Fruit fly (Drosophila melanogaster) whole organism, wandering third instar larva: Measurements from ENCODE around the gene Rab1.

Experiments used
- Abd-B ChIP-seq: fragments of >200 bp; optimal IDR thresholded peaks from 2 replicates; lab custom pipeline; 2017; ENCODE audit warnings: missing biosample characterization, missing genetic modification characterization
- CG32264 ChIP-seq: fragments of 200-800 bp; sonication (Bioruptor generic); optimal IDR thresholded peaks from 2 replicates; lab custom pipeline; 2016; ENCODE audit warnings: missing biosample characterization, missing genetic modification characterization
- CG9705 ChIP-seq: fragments of 200-800 bp; sonication (Bioruptor generic); optimal IDR thresholded peaks from 2 replicates; lab custom pipeline; 2018; ENCODE audit warnings: missing biosample characterization, mild to moderate bottlenecking, missing genetic modification characterization
- CrebA ChIP-seq: fragments of 200-800 bp; sonication (Bioruptor generic); optimal IDR thresholded peaks from 2 replicates; lab custom pipeline; 2016; ENCODE audit warnings: missing biosample characterization, mild to moderate bottlenecking, missing genetic modification characterization, borderline replicate concordance
- Dfd ChIP-seq: fragments of >200 bp; optimal IDR thresholded peaks from 2 replicates; lab custom pipeline; 2017; ENCODE audit warnings: missing biosample characterization, missing genetic modification characterization
- Dif ChIP-seq: fragments of 200-275, 200-300 bp; sonication (Bioruptor generic); optimal IDR thresholded peaks from 2 replicates; lab custom pipeline; 2018; ENCODE audit warnings: missing biosample characterization, missing genetic modification characterization; ENCODE audit not compliant: partially characterized antibody
- GATAd ChIP-seq: sonication (Bioruptor generic); optimal IDR thresholded peaks from 2 replicates; lab custom pipeline; 2016; ENCODE audit warnings: missing biosample characterization, missing genetic modification characterization
- HLH106 ChIP-seq: fragments of 200-800 bp; optimal IDR thresholded peaks from 3 replicates; lab custom pipeline; 2019; ENCODE audit warnings: missing biosample characterization, mild to moderate bottlenecking, missing genetic modification characterization, moderate library complexity
- Hnf4 ChIP-seq: fragments of 200-800 bp; sonication (Bioruptor generic); optimal IDR thresholded peaks from 2 replicates; lab custom pipeline; 2016; ENCODE audit warnings: missing biosample characterization, mild to moderate bottlenecking, missing genetic modification characterization
- Hr78 ChIP-seq: fragments of >200 bp; optimal IDR thresholded peaks from 2 replicates; lab custom pipeline; 2017; ENCODE audit warnings: missing biosample characterization, missing genetic modification characterization
- Hr83 ChIP-seq: fragments of 200-300 bp; sonication (Bioruptor generic); optimal IDR thresholded peaks from 2 replicates; lab custom pipeline; 2016; ENCODE audit warnings: missing biosample characterization, mild to moderate bottlenecking, missing genetic modification characterization, moderate library complexity; ENCODE audit not compliant: poor library complexity, severe bottlenecking
- Jra ChIP-seq: sonication (Bioruptor generic); optimal IDR thresholded peaks from 2 replicates; lab custom pipeline; 2016; ENCODE audit warnings: missing biosample characterization, missing genetic modification characterization
- Mio ChIP-seq: sonication (Bioruptor generic); optimal IDR thresholded peaks from 2 replicates; lab custom pipeline; 2016; ENCODE audit warnings: missing biosample characterization, missing genetic modification characterization
- Myc ChIP-seq: fragments of >200 bp; optimal IDR thresholded peaks from 2 replicates; lab custom pipeline; 2017
- N ChIP-seq: fragments of >200 bp; optimal IDR thresholded peaks from 2 replicates; lab custom pipeline; 2018; ENCODE audit warnings: missing biosample characterization, missing external identifiers, missing genetic modification characterization
- OdsH ChIP-seq: fragments of 200-800 bp; sonication (Bioruptor generic); optimal IDR thresholded peaks from 2 replicates; lab custom pipeline; 2016; ENCODE audit warnings: missing biosample characterization, mild to moderate bottlenecking, missing genetic modification characterization
- Rel ChIP-seq, 2 experiments: fragments of 200-800 bp; sonication (Bioruptor generic) in 1 of 2; optimal IDR thresholded peaks; 2 replicates in 1 of 2; 3 replicates in 1 of 2; lab custom pipeline; 2016 to 2019; ENCODE audit warnings: mild to moderate bottlenecking in 2 of 2, missing biosample characterization in 2 of 2, missing genetic modification characterization in 2 of 2, moderate library complexity in 1 of 2
- Sp1 ChIP-seq: fragments of 200-800 bp; sonication (Bioruptor generic); optimal IDR thresholded peaks from 3 replicates; lab custom pipeline; 2019; ENCODE audit warnings: missing biosample characterization, mild to moderate bottlenecking, missing genetic modification characterization, moderate library complexity
- Vsx2 ChIP-seq: fragments of 200-300, 225-300 bp; sonication (Bioruptor generic); optimal IDR thresholded peaks from 2 replicates; lab custom pipeline; 2018; ENCODE audit warnings: missing biosample characterization, missing genetic modification characterization; ENCODE audit not compliant: partially characterized antibody
- br ChIP-seq: fragments of 200-800 bp; sonication (Bioruptor generic); optimal IDR thresholded peaks from 2 replicates; lab custom pipeline; 2016; ENCODE audit warnings: missing biosample characterization, missing genetic modification characterization
- brk ChIP-seq: fragments of 200-800 bp; sonication (Bioruptor generic); optimal IDR thresholded peaks from 2 replicates; lab custom pipeline; 2016; ENCODE audit warnings: missing biosample characterization, mild to moderate bottlenecking, missing genetic modification characterization
- dl ChIP-seq, 2 experiments: fragments of 175-275, 200-275 bp in 1 of 2; fragments of 200-275 bp in 1 of 2; sonication (Bioruptor generic); optimal IDR thresholded peaks; lab custom pipeline; 2018; ENCODE audit warnings: mild to moderate bottlenecking in 2 of 2, missing biosample characterization in 2 of 2, missing genetic modification characterization in 2 of 2, moderate library complexity in 2 of 2; ENCODE audit not compliant: partially characterized antibody in 2 of 2, insufficient read depth in 1 of 2
- dmrt93B ChIP-seq: fragments of 200-800 bp; sonication (Bioruptor generic); optimal IDR thresholded peaks from 2 replicates; lab custom pipeline; 2018; ENCODE audit warnings: missing biosample characterization, mild to moderate bottlenecking, missing genetic modification characterization
- dsf ChIP-seq: sonication (Bioruptor generic); optimal IDR thresholded peaks from 2 replicates; lab custom pipeline; 2016; ENCODE audit warnings: missing biosample characterization, missing genetic modification characterization, borderline replicate concordance
- ey ChIP-seq: fragments of 200-800 bp; sonication (Bioruptor generic); optimal IDR thresholded peaks from 2 replicates; lab custom pipeline; 2016; ENCODE audit warnings: missing biosample characterization, missing genetic modification characterization
- foxo ChIP-seq, 2 experiments: fragments of 200-800 bp; sonication (Bioruptor generic); optimal IDR thresholded peaks; 2 replicates in 1 of 2; 3 replicates in 1 of 2; lab custom pipeline; 2016 to 2017; ENCODE audit warnings: missing biosample characterization in 2 of 2, missing genetic modification characterization in 2 of 2
- fru ChIP-seq: fragments of 200-800 bp; sonication (Bioruptor generic); optimal IDR thresholded peaks from 3 replicates; lab custom pipeline; 2016; ENCODE audit warnings: missing biosample characterization, mild to moderate bottlenecking, missing genetic modification characterization
- h ChIP-seq: fragments of 200-800 bp; sonication (Bioruptor generic); optimal IDR thresholded peaks from 3 replicates; lab custom pipeline; 2016; ENCODE audit warnings: missing biosample characterization, mild to moderate bottlenecking, missing genetic modification characterization
- jim ChIP-seq: fragments of 175-275, 200-325 bp; sonication (Bioruptor generic); optimal IDR thresholded peaks from 2 replicates; lab custom pipeline; 2016; ENCODE audit warnings: missing biosample characterization, mild to moderate bottlenecking, missing genetic modification characterization
- lola ChIP-seq: fragments of >200 bp; optimal IDR thresholded peaks from 2 replicates; lab custom pipeline; 2017; ENCODE audit warnings: missing biosample characterization, missing genetic modification characterization
- pan ChIP-seq: fragments of >200 bp; optimal IDR thresholded peaks from 2 replicates; lab custom pipeline; 2017
- psq ChIP-seq: fragments of 200-800 bp; sonication (Bioruptor generic); optimal IDR thresholded peaks from 3 replicates; lab custom pipeline; 2017; ENCODE audit warnings: missing biosample characterization, mild to moderate bottlenecking, missing genetic modification characterization, moderate library complexity
- rgr ChIP-seq: fragments of 200-800 bp; sonication (Bioruptor generic); optimal IDR thresholded peaks from 3 replicates; lab custom pipeline; 2016; ENCODE audit warnings: missing biosample characterization, mild to moderate bottlenecking, missing genetic modification characterization
- sage ChIP-seq: fragments of 200-800 bp; sonication (Bioruptor generic); optimal IDR thresholded peaks from 2 replicates; lab custom pipeline; 2016; ENCODE audit warnings: missing biosample characterization, mild to moderate bottlenecking, missing genetic modification characterization
- sv ChIP-seq: fragments of 200-800 bp; sonication (Bioruptor generic); optimal IDR thresholded peaks from 3 replicates; lab custom pipeline; 2016; ENCODE audit warnings: missing biosample characterization, missing genetic modification characterization
- tai ChIP-seq: sonication (Bioruptor generic); optimal IDR thresholded peaks from 2 replicates; lab custom pipeline; 2016; ENCODE audit warnings: missing biosample characterization, missing genetic modification characterization
- usp ChIP-seq: fragments of >200 bp; optimal IDR thresholded peaks from 2 replicates; lab custom pipeline; 2017; ENCODE audit warnings: missing biosample characterization, missing genetic modification characterization
- woc ChIP-seq: sonication (Bioruptor generic); optimal IDR thresholded peaks from 2 replicates; lab custom pipeline; 2016; ENCODE audit warnings: missing biosample characterization, mild to moderate bottlenecking, missing genetic modification characterization

Gene Rab1

dm6 chr3R:21296728-21297386, 28.0 kb upstream of the Rab1 start:
- TF ChIP-seq lola: no peak
- no peak for TF ChIP-seq jim (GFP tag; lab: Kevin White, UChicago)
- no peak for TF ChIP-seq Rel (GFP tag; optimal IDR thresholded peaks at IDR 0.05; lab: Kevin White, UChicago)
- peak; percentile 14 for TF ChIP-seq Rel (tag; optimal IDR thresholded peaks at IDR 0.05; lab: Kevin White, UChicago)
- TF ChIP-seq, all 38 proteins: peak for 1

dm6 chr3R:21296038-21296727, 27.3 kb upstream of the Rab1 start:
- TF ChIP-seq fru (GFP tag; lab: Kevin White, UChicago) (peak; percentile 84), CrebA (GFP tag; lab: Kevin White, UChicago) (peak; percentile 72), OdsH (GFP tag; lab: Kevin White, UChicago) (peak; percentile 89), lola (no peak), foxo (GFP tag; optimal IDR thresholded peaks at IDR 0.05; lab: Kevin White, UChicago) (peak; percentile 59 to 83), woc (GFP tag; lab: Kevin White, UChicago) (peak; percentile 90), CG32264 (GFP tag; lab: Kevin White, UChicago) (peak; percentile 65), Hr83 (GFP tag; lab: Kevin White, UChicago) (peak; percentile 93), dmrt93B (GFP tag; lab: Kevin White, UChicago) (peak; percentile 83), pan (lab: Kevin White, UChicago) (no peak), Rel (GFP tag; optimal IDR thresholded peaks at IDR 0.05; lab: Kevin White, UChicago) (peak; percentile 59), Rel (tag; optimal IDR thresholded peaks at IDR 0.05; lab: Kevin White, UChicago) (peak; percentile 52), Vsx2 (GFP tag; lab: Kevin White, UChicago) (peak; percentile 47), Mio (GFP tag; lab: Kevin White, UChicago) (peak; percentile 51), HLH106 (peak; percentile 92), Dfd (GFP tag; lab: Kevin White, UChicago) (no peak), jim (GFP tag; lab: Kevin White, UChicago) (peak; percentile 62), tai (GFP tag; lab: Kevin White, UChicago) (peak; percentile 53), ey (GFP tag; lab: Kevin White, UChicago) (peak; percentile 89), brk (GFP tag; lab: Kevin White, UChicago) (peak; percentile 85), usp (GFP tag; lab: Kevin White, UChicago) (no peak), psq (GFP tag; lab: Kevin White, UChicago) (peak; percentile 82), dl (GFP tag; optimal IDR thresholded peaks at IDR 0.05; lab: Kevin White, UChicago; ENCODE audit: insufficient read depth in 1 of 2, partially characterized antibody in 2 of 2) (peak; percentile 38 to 47), sv (peak; percentile 75), Sp1 (GFP tag; lab: Kevin White, UChicago) (peak; percentile 94), GATAd (GFP tag; lab: Kevin White, UChicago) (no peak), br (GFP tag; lab: Kevin White, UChicago) (peak; percentile 82), Jra (GFP tag; lab: Kevin White, UChicago) (peak; percentile 3), Abd-B (no peak), h (GFP tag; lab: Kevin White, UChicago) (peak; percentile 94), N (GFP tag; lab: Kevin White, UChicago) (no peak), dsf (GFP tag; lab: Kevin White, UChicago) (peak; percentile 9), Myc (lab: Kevin White, UChicago) (peak; percentile 24), Hnf4 (GFP tag; lab: Kevin White, UChicago) (peak; percentile 62), sage (GFP tag; lab: Kevin White, UChicago) (peak; percentile 86), Hr78 (GFP tag; lab: Kevin White, UChicago) (no peak), rgr (GFP tag; lab: Kevin White, UChicago) (peak; percentile 91), CG9705 (GFP tag; lab: Kevin White, UChicago) (peak; percentile 74), Dif (GFP tag; lab: Kevin White, UChicago) (peak; percentile 57)
